Worm (Caenorhabditis elegans) whole organism, L1 larva: ENCODE results near the gene ZK1240.6.

ENCODE experiments used
- blmp-1 ChIP-seq: fragments of 150-350 bp; optimal IDR thresholded peaks from 2 replicates; lab custom pipeline; 2014; ENCODE audit warnings: missing biosample characterization, missing genetic modification characterization
- elt-3 ChIP-seq, 6 experiments: fragments of 150-350 bp in 1 of 6; sonication (generic microtip); optimal IDR thresholded peaks; 2 replicates each; lab custom pipeline; 2017 to 2018; ENCODE audit warnings: missing biosample characterization in 6 of 6, missing genetic modification characterization in 6 of 6, inconsistent platforms in 1 of 6
- lin-39 ChIP-seq: fragments of 150-350 bp; optimal IDR thresholded peaks from 2 replicates; lab custom pipeline; 2014; ENCODE audit warnings: missing biosample characterization, missing genetic modification reagents, missing genetic modification characterization
- nhr-11 ChIP-seq: fragments of 150-350 bp; optimal IDR thresholded peaks from 2 replicates; lab custom pipeline; 2014; ENCODE audit warnings: missing biosample characterization, missing genetic modification characterization
- snpc-4 ChIP-seq: fragments of 150-350 bp; optimal IDR thresholded peaks from 2 replicates; lab custom pipeline; 2014; ENCODE audit warnings: missing biosample characterization, missing genetic modification characterization
- unc-130 ChIP-seq: fragments of 150-350 bp; optimal IDR thresholded peaks from 2 replicates; lab custom pipeline; 2017; ENCODE audit warnings: missing biosample characterization, missing genetic modification characterization, inconsistent platforms
- unc-62 ChIP-seq: fragments of 150-350 bp; optimal IDR thresholded peaks from 2 replicates; lab custom pipeline; 2014; ENCODE audit warnings: missing biosample characterization, missing genetic modification reagents, missing genetic modification characterization
- unc-86 ChIP-seq: sonication (generic microtip); optimal IDR thresholded peaks from 2 replicates; lab custom pipeline; 2016; ENCODE audit warnings: missing genetic modification characterization, missing compliant biosample characterization
- ztf-4 ChIP-seq: fragments of 150-350 bp; optimal IDR thresholded peaks from 2 replicates; lab custom pipeline; 2014; ENCODE audit warnings: missing biosample characterization, missing genetic modification characterization

DNA sequence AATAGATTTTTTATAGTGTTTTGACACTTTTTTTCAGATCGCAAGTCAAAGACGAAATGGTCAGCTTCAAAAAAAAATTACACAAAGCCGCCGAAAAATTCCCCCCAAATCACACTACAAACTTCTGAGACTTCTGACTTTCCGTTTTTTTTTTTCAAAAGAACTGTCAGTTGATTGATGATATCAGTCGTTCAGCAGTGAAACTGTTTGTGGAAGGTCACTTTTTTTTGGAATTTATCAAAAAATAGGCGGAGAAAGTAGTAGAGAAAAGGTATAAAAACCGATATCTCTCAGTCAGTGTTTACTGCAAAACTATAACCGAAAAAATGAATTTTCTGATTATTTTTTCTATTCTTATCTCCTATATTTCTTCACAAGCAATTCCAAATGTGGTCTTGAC is 30.3 kb upstream of the ZK1240.6 start, which contains the start of gene F43C11.3:
- no peak for TF ChIP-seq elt-3 (tag; optimal IDR thresholded peaks at IDR 0.05; lab: Kevin White, UChicago)
- TF ChIP-seq unc-86 (tag; lab: Kevin White, UChicago), result no peak
- no peak for TF ChIP-seq unc-62 (GFP tag; lab: Kevin White, UChicago)
- no peak for TF ChIP-seq lin-39 (tag; lab: Kevin White, UChicago)
- no peak for TF ChIP-seq blmp-1 (tag; lab: Kevin White, UChicago)
- TF ChIP-seq unc-130 (tag; lab: Kevin White, UChicago), result no peak
- no peak for TF ChIP-seq ztf-4 (tag; lab: Kevin White, UChicago)
- no peak for TF ChIP-seq nhr-11 (tag; lab: Kevin White, UChicago)
- no peak for TF ChIP-seq snpc-4 (tag; lab: Kevin White, UChicago)
